Fruit fly (Drosophila melanogaster) whole organism, prepupa: ENCODE data around the gene CG3699.
A peak's percentile ranks its signal among the peaks of the same experiment; 100 is the strongest.

Experiments used
- Blimp-1 ChIP-seq: fragments of 200-800 bp; sonication (Bioruptor generic); optimal IDR thresholded peaks from 3 replicates; lab custom pipeline; 2017; ENCODE audit warnings: missing biosample characterization, missing genetic modification characterization, mild to moderate bottlenecking, moderate library complexity, missing genetic modification reagents
- CG10669 ChIP-seq: fragments of 200-800 bp; sonication (Bioruptor generic); optimal IDR thresholded peaks from 3 replicates; lab custom pipeline; 2018; ENCODE audit warnings: missing biosample characterization, mild to moderate bottlenecking, missing genetic modification characterization, moderate library complexity
- CG16779 ChIP-seq: fragments of 200-800 bp; sonication (Bioruptor generic); optimal IDR thresholded peaks from 3 replicates; lab custom pipeline; 2017; ENCODE audit warnings: missing biosample characterization, mild to moderate bottlenecking, missing genetic modification characterization
- CG9139 ChIP-seq: fragments of 200-800 bp; sonication (Bioruptor generic); optimal IDR thresholded peaks from 3 replicates; lab custom pipeline; 2017; ENCODE audit warnings: missing biosample characterization, mild to moderate bottlenecking, missing genetic modification characterization
- Ets96B ChIP-seq: fragments of 200-800 bp; optimal IDR thresholded peaks from 2 replicates; lab custom pipeline; 2019; ENCODE audit warnings: missing biosample characterization, mild to moderate bottlenecking, missing genetic modification characterization, moderate library complexity
- Hr39 ChIP-seq: fragments of 200-800 bp; sonication (Bioruptor generic); optimal IDR thresholded peaks from 2 replicates; lab custom pipeline; 2016; ENCODE audit warnings: missing biosample characterization, missing genetic modification characterization
- Hr4 ChIP-seq: fragments of 200-800 bp; sonication (Bioruptor generic); optimal IDR thresholded peaks from 3 replicates; lab custom pipeline; 2016; ENCODE audit warnings: missing biosample characterization, missing genetic modification characterization
- OdsH ChIP-seq: fragments of 200-800 bp; sonication (Bioruptor generic); optimal IDR thresholded peaks from 3 replicates; lab custom pipeline; 2016; ENCODE audit warnings: missing biosample characterization, missing genetic modification characterization
- Sox14 ChIP-seq: fragments of 200-800 bp; sonication (Bioruptor generic); optimal IDR thresholded peaks from 3 replicates; lab custom pipeline; 2016; ENCODE audit warnings: missing biosample characterization, missing genetic modification characterization
- cyc ChIP-seq: fragments of 200-800 bp; sonication (Bioruptor generic); optimal IDR thresholded peaks from 3 replicates; lab custom pipeline; 2016; ENCODE audit warnings: missing biosample characterization, missing genetic modification characterization
- salr ChIP-seq, 2 experiments: fragments of 200-800 bp; sonication (Bioruptor generic); optimal IDR thresholded peaks; 3 replicates each; lab custom pipeline; 2016 to 2018; ENCODE audit warnings: missing biosample characterization in 2 of 2, missing genetic modification characterization in 2 of 2, mild to moderate bottlenecking in 1 of 2

DNA sequence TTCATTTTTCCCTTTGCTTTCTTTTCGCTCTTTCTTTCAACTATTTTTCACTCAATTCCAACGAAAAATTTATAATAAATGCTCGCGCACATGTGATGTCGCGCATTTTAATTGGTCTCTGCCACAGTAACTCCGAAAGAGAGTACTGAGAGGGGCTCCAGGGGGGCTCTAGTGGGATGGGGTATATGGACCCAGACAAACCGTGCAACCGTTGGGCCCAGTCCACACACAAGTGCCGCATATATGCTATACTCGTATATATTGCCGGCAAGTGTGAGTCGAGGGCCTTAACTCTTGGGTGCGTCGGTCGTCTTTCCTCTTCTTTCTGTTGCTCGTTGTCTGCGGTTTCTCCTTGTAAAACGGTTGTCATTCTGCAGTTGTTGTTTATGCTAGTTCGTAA is 48.9 kb downstream of the CG3699 start:
- no peak for TF ChIP-seq salr (GFP tag; optimal IDR thresholded peaks at IDR 0.05; lab: Kevin White, UChicago)
- no peak for TF ChIP-seq cyc
- no peak for TF ChIP-seq Hr39
- TF ChIP-seq CG9139 (GFP tag; lab: Kevin White, UChicago), result no peak
- peak; percentile 17 for TF ChIP-seq CG10669 (GFP tag; lab: Kevin White, UChicago)
- TF ChIP-seq Blimp-1 (GFP tag; lab: Kevin White, UChicago), result no peak
- TF ChIP-seq OdsH (GFP tag; lab: Kevin White, UChicago), result no peak
- TF ChIP-seq Ets96B (tag; lab: Kevin White, UChicago), result peak; percentile 12
- no peak for TF ChIP-seq Sox14
- no peak for TF ChIP-seq Hr4
- no peak for TF ChIP-seq CG16779 (tag; lab: Kevin White, UChicago)
